Fruit fly (Drosophila melanogaster) whole organism, embryonic: ENCODE results near the gene CG1440.

Experiments
- Ada2b ChIP-seq: fragments of 200-800 bp; sonication (Bioruptor generic); IDR thresholded peaks from 2 replicates; pipeline ENCODE4 v1.3.6; 2022; ENCODE audit warnings: missing biosample characterization, missing genetic modification characterization
- Antp ChIP-seq: fragments of 200-800 bp; sonication (Bioruptor generic); optimal IDR thresholded peaks from 3 replicates; lab custom pipeline; 2016; ENCODE audit warnings: missing biosample characterization, missing genetic modification characterization
- Asciz ChIP-seq: fragments of 200-800 bp; sonication (Bioruptor generic); optimal IDR thresholded peaks from 2 replicates; lab custom pipeline; 2017; ENCODE audit warnings: missing biosample characterization, mild to moderate bottlenecking, missing genetic modification characterization, missing genetic modification reagents
- BtbVII ChIP-seq: fragments of 200-800 bp; sonication (Bioruptor generic); optimal IDR thresholded peaks from 3 replicates; lab custom pipeline; 2017; ENCODE audit warnings: missing biosample characterization, mild to moderate bottlenecking, missing genetic modification characterization
- Bteb2 ChIP-seq: fragments of 200-800 bp; sonication (Bioruptor generic); optimal IDR thresholded peaks from 2 replicates; lab custom pipeline; 2016; ENCODE audit warnings: missing biosample characterization, missing genetic modification characterization
- CG11085 ChIP-seq: fragments of 200-800 bp; sonication (Bioruptor generic); IDR thresholded peaks from 2 replicates; pipeline ENCODE4 v1.3.6; 2022; ENCODE audit warnings: missing biosample characterization, missing genetic modification characterization
- CG12236 ChIP-seq: fragments of 200-800 bp; sonication (Bioruptor generic); optimal IDR thresholded peaks from 2 replicates; lab custom pipeline; 2016; ENCODE audit warnings: missing biosample characterization, missing genetic modification characterization
- CG14965 ChIP-seq: fragments of 200-800 bp; sonication (Bioruptor generic); optimal IDR thresholded peaks from 2 replicates; lab custom pipeline; 2016; ENCODE audit warnings: missing biosample characterization, missing genetic modification characterization, borderline replicate concordance
- CG15073 ChIP-seq: fragments of 200-800 bp; sonication (Bioruptor generic); optimal IDR thresholded peaks from 2 replicates; lab custom pipeline; 2016; ENCODE audit warnings: missing biosample characterization, missing genetic modification characterization
- CG15479 ChIP-seq: fragments of 200-800 bp; sonication (Bioruptor generic); optimal IDR thresholded peaks from 3 replicates; lab custom pipeline; 2019; ENCODE audit warnings: missing biosample characterization, mild to moderate bottlenecking, missing genetic modification characterization, moderate library complexity
- CG1603 ChIP-seq: fragments of 200-800 bp; sonication (Bioruptor generic); optimal IDR thresholded peaks from 2 replicates; lab custom pipeline; 2019; ENCODE audit warnings: missing biosample characterization, mild to moderate bottlenecking, missing genetic modification characterization, moderate library complexity
- CG17829 ChIP-seq: fragments of 200-800 bp; optimal IDR thresholded peaks from 2 replicates; lab custom pipeline; 2019; ENCODE audit warnings: missing biosample characterization, mild to moderate bottlenecking, missing genetic modification characterization, moderate library complexity
- CG2116 ChIP-seq: fragments of 200-800 bp; sonication (Bioruptor generic); optimal IDR thresholded peaks from 3 replicates; lab custom pipeline; 2018; ENCODE audit warnings: missing biosample characterization, mild to moderate bottlenecking, missing genetic modification characterization
- CG2202 ChIP-seq: fragments of 200-800 bp; sonication (Bioruptor generic); optimal IDR thresholded peaks from 2 replicates; lab custom pipeline; 2018; ENCODE audit warnings: missing biosample characterization, mild to moderate bottlenecking, missing genetic modification characterization
- CG2678 ChIP-seq: fragments of 200-800 bp; sonication (Bioruptor generic); optimal IDR thresholded peaks from 3 replicates; lab custom pipeline; 2019; ENCODE audit warnings: missing biosample characterization, mild to moderate bottlenecking, missing genetic modification characterization, moderate library complexity
- CG2889 ChIP-seq: fragments of 200-800 bp; sonication (Bioruptor generic); IDR thresholded peaks from 3 replicates; pipeline ENCODE4 v1.3.6; 2022; ENCODE audit warnings: missing biosample characterization, missing genetic modification characterization
- CG4404 ChIP-seq: fragments of 200-800 bp; sonication (Bioruptor generic); IDR thresholded peaks from 2 replicates; pipeline ENCODE4 v1.3.6; 2022; ENCODE audit warnings: missing biosample characterization, missing genetic modification characterization
- CG7271 ChIP-seq: fragments of 200-800 bp; sonication (Bioruptor generic); optimal IDR thresholded peaks from 2 replicates; lab custom pipeline; 2018; ENCODE audit warnings: missing biosample characterization, mild to moderate bottlenecking, missing genetic modification characterization, moderate library complexity
- CG7839 ChIP-seq: fragments of 200-800 bp; sonication (Bioruptor generic); optimal IDR thresholded peaks from 3 replicates; lab custom pipeline; 2018; ENCODE audit warnings: missing biosample characterization, mild to moderate bottlenecking, missing genetic modification characterization, moderate library complexity
- CG9817 ChIP-seq: fragments of 200-800 bp; sonication (Bioruptor generic); optimal IDR thresholded peaks from 2 replicates; lab custom pipeline; 2018; ENCODE audit warnings: missing biosample characterization, mild to moderate bottlenecking, missing genetic modification characterization, moderate library complexity
- CG9876 ChIP-seq: fragments of 200-800 bp; sonication (Bioruptor generic); optimal IDR thresholded peaks from 2 replicates; lab custom pipeline; 2016; ENCODE audit warnings: missing biosample characterization, missing genetic modification characterization
- CTCF ChIP-seq: fragments of 200-800 bp; sonication (Bioruptor generic); optimal IDR thresholded peaks from 2 replicates; lab custom pipeline; 2017; ENCODE audit warnings: missing biosample characterization, mild to moderate bottlenecking, missing genetic modification characterization, moderate library complexity
- CkIIα-i1 ChIP-seq: fragments of 200-800 bp; sonication (Bioruptor generic); IDR thresholded peaks from 2 replicates; pipeline ENCODE4 v1.3.6; 2022; ENCODE audit warnings: missing biosample characterization, missing genetic modification characterization
- Dbx ChIP-seq: fragments of 200-800 bp; sonication (Bioruptor generic); IDR thresholded peaks from 3 replicates; pipeline ENCODE4 v1.3.6; 2022; ENCODE audit warnings: missing biosample characterization, missing genetic modification characterization
- Doc2 ChIP-seq: fragments of 200-800 bp; sonication (Bioruptor generic); IDR thresholded peaks from 2 replicates; pipeline ENCODE4 v1.3.6; 2022; ENCODE audit warnings: missing biosample characterization, missing genetic modification characterization
- Hey ChIP-seq: fragments of 200-800 bp; sonication (Bioruptor generic); optimal IDR thresholded peaks from 3 replicates; lab custom pipeline; 2018; ENCODE audit warnings: missing biosample characterization, mild to moderate bottlenecking, missing genetic modification characterization
- Hr51 ChIP-seq, 2 experiments: fragments of 200-800 bp; sonication (Bioruptor generic); optimal IDR thresholded peaks; 2 replicates in 1 of 2; 3 replicates in 1 of 2; lab custom pipeline; 2016 to 2018; ENCODE audit warnings: missing biosample characterization in 2 of 2, missing genetic modification characterization in 2 of 2, mild to moderate bottlenecking in 1 of 2, moderate library complexity in 1 of 2
- Mad ChIP-seq: fragments of 200-800 bp; sonication (Bioruptor generic); optimal IDR thresholded peaks from 2 replicates; lab custom pipeline; 2016; ENCODE audit warnings: missing biosample characterization, missing genetic modification characterization
- Mes4 ChIP-seq: fragments of 200-800 bp; sonication (Bioruptor generic); optimal IDR thresholded peaks from 2 replicates; lab custom pipeline; 2016; ENCODE audit warnings: missing biosample characterization, missing genetic modification characterization
- Mrtf ChIP-seq: fragments of 200-800 bp; sonication (Bioruptor generic); IDR thresholded peaks from 3 replicates; pipeline ENCODE4 v1.3.6; 2022; ENCODE audit warnings: missing biosample characterization, missing genetic modification characterization
- Opbp ChIP-seq: fragments of 200-800 bp; sonication (Bioruptor generic); IDR thresholded peaks from 3 replicates; pipeline ENCODE4 v1.3.6; 2022; ENCODE audit warnings: missing biosample characterization, missing genetic modification characterization; ENCODE audit not compliant: partially characterized antibody
- Pdp1 ChIP-seq, 2 experiments: fragments of 200-800 bp; sonication (Bioruptor generic); optimal IDR thresholded peaks; 3 replicates each; lab custom pipeline; 2016; ENCODE audit warnings: missing biosample characterization in 2 of 2, missing genetic modification characterization in 2 of 2, mild to moderate bottlenecking in 1 of 2, moderate library complexity in 1 of 2
- YL-1 ChIP-seq: fragments of 200-800 bp; sonication (Bioruptor generic); optimal IDR thresholded peaks from 3 replicates; lab custom pipeline; 2017; ENCODE audit warnings: missing biosample characterization, mild to moderate bottlenecking, missing genetic modification characterization
- ash1 ChIP-seq: fragments of 200-800 bp; sonication (Bioruptor generic); optimal IDR thresholded peaks from 2 replicates; lab custom pipeline; 2018; ENCODE audit warnings: missing biosample characterization, mild to moderate bottlenecking, missing genetic modification characterization
- bsh ChIP-seq, 2 experiments: fragments of 200-800 bp; sonication (Bioruptor generic); optimal IDR thresholded peaks; 2 replicates each; lab custom pipeline; 2017 to 2018; ENCODE audit warnings: mild to moderate bottlenecking in 2 of 2, missing biosample characterization in 2 of 2, missing genetic modification characterization in 2 of 2, moderate library complexity in 1 of 2
- chm ChIP-seq: fragments of 200-800 bp; sonication (Bioruptor generic); IDR thresholded peaks from 2 replicates; pipeline ENCODE4 v1.3.6; 2022; ENCODE audit warnings: missing biosample characterization, missing genetic modification characterization
- dati ChIP-seq: fragments of 200-800 bp; sonication (Bioruptor generic); IDR thresholded peaks from 2 replicates; pipeline ENCODE4 v1.3.6; 2022; ENCODE audit warnings: missing biosample characterization, missing genetic modification characterization
- exex ChIP-seq: fragments of 200-800 bp; sonication (Bioruptor generic); optimal IDR thresholded peaks from 4 replicates; lab custom pipeline; 2018; ENCODE audit warnings: missing biosample characterization, mild to moderate bottlenecking, missing genetic modification characterization, moderate library complexity
- gcm ChIP-seq: fragments of 200-800 bp; sonication (Bioruptor generic); optimal IDR thresholded peaks from 2 replicates; lab custom pipeline; 2019; ENCODE audit warnings: missing biosample characterization, mild to moderate bottlenecking, missing genetic modification characterization, moderate library complexity
- gsb ChIP-seq: fragments of 200-800 bp; sonication (Bioruptor generic); IDR thresholded peaks from 2 replicates; pipeline ENCODE4 v1.3.6; 2022; ENCODE audit warnings: missing biosample characterization, missing genetic modification characterization
- gt ChIP-seq: fragments of 200-800 bp; sonication (Bioruptor generic); IDR thresholded peaks from 2 replicates; pipeline ENCODE4 v1.3.6; 2022; ENCODE audit warnings: missing biosample characterization, missing genetic modification characterization
- her ChIP-seq: fragments of 200-800 bp; sonication (Bioruptor generic); optimal IDR thresholded peaks from 2 replicates; lab custom pipeline; 2016; ENCODE audit warnings: missing biosample characterization, missing genetic modification characterization
- hth ChIP-seq: fragments of >200 bp; optimal IDR thresholded peaks from 2 replicates; lab custom pipeline; 2017; ENCODE audit warnings: inconsistent platforms
- ken ChIP-seq: fragments of 200-800 bp; sonication (Bioruptor generic); IDR thresholded peaks from 3 replicates; pipeline ENCODE4 v1.3.6; 2022; ENCODE audit warnings: missing biosample characterization, missing genetic modification characterization
- lmd ChIP-seq: fragments of 200-800 bp; sonication (Bioruptor generic); IDR thresholded peaks from 2 replicates; pipeline ENCODE4 v1.3.6; 2022; ENCODE audit warnings: missing biosample characterization, missing genetic modification characterization
- peb ChIP-seq: fragments of 200-800 bp; sonication (Bioruptor generic); IDR thresholded peaks from 2 replicates; pipeline ENCODE4 v1.3.6; 2022; ENCODE audit warnings: missing biosample characterization, missing genetic modification characterization
- run ChIP-seq: fragments of 200-800 bp; sonication (Bioruptor generic); optimal IDR thresholded peaks from 3 replicates; lab custom pipeline; 2018; ENCODE audit warnings: missing biosample characterization, mild to moderate bottlenecking, missing genetic modification characterization
- sd ChIP-seq: fragments of 200-800 bp; sonication (Bioruptor generic); optimal IDR thresholded peaks from 3 replicates; lab custom pipeline; 2018; ENCODE audit warnings: missing biosample characterization, mild to moderate bottlenecking, missing genetic modification characterization, moderate library complexity
- sima ChIP-seq: fragments of 200-800 bp; sonication (Bioruptor generic); optimal IDR thresholded peaks from 2 replicates; lab custom pipeline; 2016; ENCODE audit warnings: missing biosample characterization, missing genetic modification characterization
- sqz ChIP-seq: fragments of 200-800 bp; sonication (Bioruptor generic); optimal IDR thresholded peaks from 3 replicates; lab custom pipeline; 2018; ENCODE audit warnings: missing biosample characterization, mild to moderate bottlenecking, missing genetic modification characterization
- sug ChIP-seq: fragments of 200-800 bp; optimal IDR thresholded peaks from 2 replicates; lab custom pipeline; 2019; ENCODE audit warnings: missing biosample characterization, mild to moderate bottlenecking, missing genetic modification characterization, moderate library complexity
- unpg ChIP-seq: fragments of 200-800 bp; sonication (Bioruptor generic); optimal IDR thresholded peaks from 3 replicates; lab custom pipeline; 2018; ENCODE audit warnings: missing biosample characterization, mild to moderate bottlenecking, missing genetic modification characterization, moderate library complexity

CG1440 gene

dm6 chrX:8409793-8410192 is 27.1 kb upstream of the CG1440 start (continued):
- peak; percentile 31 for TF ChIP-seq unpg (GFP tag; lab: Kevin White, UChicago)
- no peak for TF ChIP-seq CG1603 (tag; lab: Kevin White, UChicago)
- TF ChIP-seq Asciz (GFP tag; lab: Kevin White, UChicago) = no peak
- peak; percentile 51 for TF ChIP-seq CG2678 (tag; lab: Kevin White, UChicago)
- 0 out of 2 replicates have a peak, but pooled peaks have one; percentile 18 for TF ChIP-seq CG4404 (GFP tag; lab: Robert Waterston, UW)
- peak; percentile 44 for TF ChIP-seq CTCF (GFP tag; lab: Kevin White, UChicago)
- peak; percentile 58 for TF ChIP-seq peb (GFP tag; lab: Robert Waterston, UW)
- TF ChIP-seq hth (lab: Kevin White, UChicago) = no peak
- peak; percentile 58 for TF ChIP-seq ash1 (GFP tag; lab: Kevin White, UChicago)
- TF ChIP-seq Bteb2 (GFP tag; lab: Kevin White, UChicago) = peak; percentile 5
- no peak; the same call in 2 of the 3 replicates for TF ChIP-seq Mrtf
- TF ChIP-seq ken (GFP tag; lab: Robert Waterston, UW) = 0 out of 3 replicates have a peak, but pooled peaks have one; percentile 46
- no peak for TF ChIP-seq dati (GFP tag; lab: Robert Waterston, UW)
- TF ChIP-seq exex = peak; percentile 59
- TF ChIP-seq gt = no peak
- TF ChIP-seq Hr51 (GFP tag; optimal IDR thresholded peaks at IDR 0.05; lab: Kevin White, UChicago) = peak in 1 of 2 experiments; percentile 33
- no peak for TF ChIP-seq CG2202 (tag; lab: Kevin White, UChicago)
- no peak for TF ChIP-seq CG9817 (tag; lab: Kevin White, UChicago)
- no peak for TF ChIP-seq CG7839 (tag; lab: Kevin White, UChicago)
- TF ChIP-seq CkIIα-i1 = no peak
- peak; percentile 33 for TF ChIP-seq YL-1 (GFP tag; lab: Kevin White, UChicago)
- TF ChIP-seq Dbx (GFP tag; lab: Robert Waterston, UW) = peak; percentile 91
- peak; percentile 97 for TF ChIP-seq chm (GFP tag; lab: Robert Waterston, UW)
- no peak for TF ChIP-seq Mad (GFP tag; lab: Kevin White, UChicago)
- TF ChIP-seq CG2116 (GFP tag; lab: Kevin White, UChicago) = peak; percentile 9
- TF ChIP-seq Mes4 (GFP tag; lab: Kevin White, UChicago) = no peak
- peak; percentile 76 for TF ChIP-seq sug (tag; lab: Kevin White, UChicago)
- peak; percentile 76 for TF ChIP-seq Hey (tag; lab: Kevin White, UChicago)
- peak; percentile 79; the same call in 1 of the 2 replicates for TF ChIP-seq CG11085 (GFP tag; lab: Robert Waterston, UW)
- no peak for TF ChIP-seq CG14965 (GFP tag; lab: Kevin White, UChicago)
- no peak for TF ChIP-seq Antp (GFP tag; lab: Kevin White, UChicago)
- TF ChIP-seq gcm = peak; percentile 17
- peak in 1 of 2 experiments; percentile 67 for TF ChIP-seq bsh (GFP tag; optimal IDR thresholded peaks at IDR 0.05; lab: Kevin White, UChicago)
- TF ChIP-seq CG15073 = no peak
- TF ChIP-seq run (tag; lab: Kevin White, UChicago) = peak; percentile 27
- peak; percentile 99 for TF ChIP-seq CG15479 (GFP tag; lab: Kevin White, UChicago)
- peak in 1 of 2 experiments; percentile 34 for TF ChIP-seq Pdp1 (GFP tag; optimal IDR thresholded peaks at IDR 0.05; lab: Kevin White, UChicago)
- peak; percentile 38; the same call in 1 of the 3 replicates for TF ChIP-seq Opbp (GFP tag; lab: Robert Waterston, UW)
- no peak for TF ChIP-seq sima (GFP tag; lab: Kevin White, UChicago)
- TF ChIP-seq her = peak; percentile 17
- peak; percentile 74 for TF ChIP-seq BtbVII
- peak; percentile 50 for TF ChIP-seq CG17829 (tag; lab: Kevin White, UChicago)
- TF ChIP-seq CG9876 = no peak
- TF ChIP-seq sqz = peak; percentile 61
- peak; percentile 92 for TF ChIP-seq gsb (GFP tag; lab: Robert Waterston, UW)
- peak; percentile 19 for TF ChIP-seq CG7271 (tag; lab: Kevin White, UChicago)
- no peak for TF ChIP-seq CG2889 (GFP tag; lab: Robert Waterston, UW)
- peak; percentile 24 for TF ChIP-seq sd (tag; lab: Kevin White, UChicago)
- no peak for TF ChIP-seq CG12236 (GFP tag; lab: Kevin White, UChicago)
- TF ChIP-seq Ada2b (GFP tag; lab: Robert Waterston, UW) = peak; percentile 22
- TF ChIP-seq Doc2 (GFP tag; lab: Robert Waterston, UW) = no peak
- no peak for TF ChIP-seq lmd (GFP tag; lab: Robert Waterston, UW)
